Worm (Caenorhabditis elegans): ENCODE data around the gene pam-1.

- TF ChIP-seq ces-1 (GFP tag; optimal IDR thresholded peaks at IDR 0.05) (no peak), mef-2 (tag; optimal IDR thresholded peaks at IDR 0.05) (no peak), egl-27 (tag; optimal IDR thresholded peaks at IDR 0.05) (no peak), tlp-1 (tag; optimal IDR thresholded peaks at IDR 0.05) (no peak), unc-62 (GFP tag; optimal IDR thresholded peaks at IDR 0.05) (no peak), zag-1 (tag; optimal IDR thresholded peaks at IDR 0.05) (no peak), nhr-12 (tag; optimal IDR thresholded peaks at IDR 0.05) (no peak), pqm-1 (tag; optimal IDR thresholded peaks at IDR 0.05) (no peak), lin-39 (tag; optimal IDR thresholded peaks at IDR 0.05) (peak; percentile 9)
Observed at ce11 chrIV:7507305-7507704, 43.3 kb downstream of the pam-1 start.

Measured in whole organism, L1 larva.